6 fruit fly cellular contexts compared by ENCODE assay signal in genomic region chrX:1772626-1773025, dm6.
TF ChIP-seq lines count a peak whose summit lies in the region.

No protein-coding gene starts in this region.

- TF ChIP-seq CTCF in S2 (optimal IDR thresholded peaks at IDR 0.05; lab: Kevin White, UChicago), result peak; percentile 95 to 97
- peak; percentile 95 for TF ChIP-seq CTCF in whole organism, embryonic (GFP tag; optimal IDR thresholded peaks at IDR 0.05; lab: Kevin White, UChicago)

TF ChIP-seq in whole organism, adult, 20 proteins besides CTCF, POLR2A, EP300 and RAD21:
- TF ChIP-seq kay (GFP tag; lab: Kevin White, UChicago; ENCODE audit: borderline replicate concordance) (no peak), Hr96 (GFP tag; optimal IDR thresholded peaks at IDR 0.05; lab: Kevin White, UChicago) (no peak), CG7101 (tag; optimal IDR thresholded peaks at IDR 0.05; lab: Kevin White, UChicago) (peak; percentile 32), pad (GFP tag; optimal IDR thresholded peaks at IDR 0.05; lab: Kevin White, UChicago) (peak; percentile 11), cic (GFP tag; optimal IDR thresholded peaks at IDR 0.05; lab: Kevin White, UChicago) (peak; percentile 88), CG1620 (GFP tag; optimal IDR thresholded peaks at IDR 0.05; lab: Kevin White, UChicago) (peak; percentile 11), bab1 (GFP tag; optimal IDR thresholded peaks at IDR 0.05; lab: Kevin White, UChicago) (peak; percentile 85)

TF ChIP-seq in whole organism, embryonic, 481 proteins besides CTCF, POLR2A, EP300 and RAD21 (continues in another document):
- peak; percentile 39; the same call in 1 of the 3 replicates for TF ChIP-seq Doc3 (GFP tag; IDR thresholded peaks at IDR 0.05; lab: Robert Waterston, UW; ENCODE audit: partially characterized antibody)
- TF ChIP-seq fd102C (GFP tag; optimal IDR thresholded peaks at IDR 0.05; lab: Kevin White, UChicago), result no peak
- no peak for TF ChIP-seq CG10543 (GFP tag; optimal IDR thresholded peaks at IDR 0.05; lab: Kevin White, UChicago)
- peak; percentile 33 for TF ChIP-seq CG17829 (tag; optimal IDR thresholded peaks at IDR 0.05; lab: Kevin White, UChicago)
- peak; percentile 50 for TF ChIP-seq Sry-δ (GFP tag; optimal IDR thresholded peaks at IDR 0.05; lab: Kevin White, UChicago)
- peak in 1 of 2 experiments; percentile 25 for TF ChIP-seq insv (GFP tag; optimal IDR thresholded peaks at IDR 0.05; lab: Kevin White, UChicago)
- no peak for TF ChIP-seq nerfin-1 (tag; optimal IDR thresholded peaks at IDR 0.05; lab: Kevin White, UChicago)
- peak; percentile 6 for TF ChIP-seq ftz-f1 (GFP tag; optimal IDR thresholded peaks at IDR 0.05; lab: Kevin White, UChicago)
- TF ChIP-seq Fer1 (GFP tag; optimal IDR thresholded peaks at IDR 0.05; lab: Kevin White, UChicago), result peak; percentile 6
- no peak for TF ChIP-seq pan (optimal IDR thresholded peaks at IDR 0.05; lab: Kevin White, UChicago)
- peak in 1 of 2 experiments; percentile 18 for TF ChIP-seq pan (GFP tag; optimal IDR thresholded peaks at IDR 0.05 in 1 of 2, IDR thresholded peaks at IDR 0.05 in 1 of 2)
- TF ChIP-seq CG2199 (GFP tag; IDR thresholded peaks at IDR 0.05; lab: Robert Waterston, UW), result peak; percentile 40; the same call in 1 of the 3 replicates
- no peak for TF ChIP-seq CG14014 (GFP tag; IDR thresholded peaks at IDR 0.05; lab: Robert Waterston, UW)
- peak; percentile 87 for TF ChIP-seq Lhr (GFP tag; optimal IDR thresholded peaks at IDR 0.05; lab: Kevin White, UChicago)
- TF ChIP-seq Drgx (GFP tag; IDR thresholded peaks at IDR 0.05; lab: Robert Waterston, UW), result no peak
- TF ChIP-seq sob (GFP tag; IDR thresholded peaks at IDR 0.05; lab: Robert Waterston, UW), result no peak
- TF ChIP-seq CG9797 (GFP tag; optimal IDR thresholded peaks at IDR 0.05; lab: Kevin White, UChicago), result peak; percentile 59
- TF ChIP-seq CG13894 (tag; optimal IDR thresholded peaks at IDR 0.05; lab: Kevin White, UChicago), result peak; percentile 35
- TF ChIP-seq cad (GFP tag; optimal IDR thresholded peaks at IDR 0.05; lab: Kevin White, UChicago), result peak; percentile 57
- peak; percentile 2 for TF ChIP-seq CG3163 (GFP tag; optimal IDR thresholded peaks at IDR 0.05; lab: Kevin White, UChicago)

TF ChIP-seq in whole organism, prepupa, 60 proteins besides CTCF, POLR2A, EP300 and RAD21:
- TF ChIP-seq fkh (GFP tag; optimal IDR thresholded peaks at IDR 0.05; lab: Kevin White, UChicago) (peak; percentile 2), Eip78C (GFP tag; lab: Kevin White, UChicago) (no peak)

TF ChIP-seq in whole organism, pupa, 21 proteins besides CTCF, POLR2A, EP300 and RAD21:
- no peak for TF ChIP-seq rn (GFP tag; IDR thresholded peaks at IDR 0.05; lab: Robert Waterston, UW)
- TF ChIP-seq EcR (GFP tag; optimal IDR thresholded peaks at IDR 0.05; lab: Kevin White, UChicago), result peak; percentile 45
- peak; percentile 46; the same call in 1 of the 3 replicates for TF ChIP-seq CG4496 (GFP tag; IDR thresholded peaks at IDR 0.05; lab: Robert Waterston, UW)

TF ChIP-seq in whole organism, wandering third instar larva, 38 proteins besides CTCF, POLR2A, EP300 and RAD21:
- TF ChIP-seq sage (GFP tag; optimal IDR thresholded peaks at IDR 0.05; lab: Kevin White, UChicago), result no peak
- no peak for TF ChIP-seq psq (GFP tag; optimal IDR thresholded peaks at IDR 0.05; lab: Kevin White, UChicago)
- TF ChIP-seq pan (optimal IDR thresholded peaks at IDR 0.05; lab: Kevin White, UChicago), result no peak
- no peak for TF ChIP-seq jim (GFP tag; optimal IDR thresholded peaks at IDR 0.05; lab: Kevin White, UChicago)
- no peak for TF ChIP-seq dmrt93B (GFP tag; optimal IDR thresholded peaks at IDR 0.05; lab: Kevin White, UChicago)
- TF ChIP-seq h (GFP tag; optimal IDR thresholded peaks at IDR 0.05; lab: Kevin White, UChicago), result no peak
- peak; percentile 16 for TF ChIP-seq Myc (optimal IDR thresholded peaks at IDR 0.05; lab: Kevin White, UChicago)
- no peak for TF ChIP-seq CG9705 (GFP tag; optimal IDR thresholded peaks at IDR 0.05; lab: Kevin White, UChicago)
- TF ChIP-seq Hnf4 (GFP tag; optimal IDR thresholded peaks at IDR 0.05; lab: Kevin White, UChicago), result no peak
- no peak for TF ChIP-seq br (GFP tag; optimal IDR thresholded peaks at IDR 0.05; lab: Kevin White, UChicago)
- TF ChIP-seq ey (GFP tag; optimal IDR thresholded peaks at IDR 0.05; lab: Kevin White, UChicago), result no peak
- TF ChIP-seq fru (GFP tag; optimal IDR thresholded peaks at IDR 0.05; lab: Kevin White, UChicago), result peak; percentile 81
